Worm (Caenorhabditis elegans): ENCODE data around the gene T19D12.10.

DNA sequence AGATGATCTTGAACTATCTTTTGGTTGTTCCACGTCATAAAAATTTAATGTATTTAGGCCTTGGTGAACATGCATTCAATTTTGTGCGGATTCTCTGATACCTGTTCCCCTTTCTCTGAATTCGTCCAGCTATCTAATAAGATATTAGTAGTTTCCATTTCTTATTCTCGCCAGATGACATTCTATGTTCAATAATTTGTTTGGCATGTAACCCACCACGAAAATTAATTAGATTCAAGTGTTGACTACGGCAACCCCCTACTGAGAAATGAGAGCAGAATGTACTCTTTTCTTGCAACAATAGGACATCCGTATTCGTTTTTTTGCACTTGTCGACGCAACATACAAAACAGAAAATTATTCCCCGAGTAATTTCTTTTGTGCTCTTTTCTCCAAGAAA, 16.5 kb downstream of the T19D12.10 start:
- TF ChIP-seq unc-62 (GFP tag; optimal IDR thresholded peaks at IDR 0.05) (no peak), dmd-4 (tag; optimal IDR thresholded peaks at IDR 0.05) (no peak), fos-1 (tag; optimal IDR thresholded peaks at IDR 0.05) (no peak)
